Fruit fly (Drosophila melanogaster) whole organism, embryonic: Measurements from ENCODE around the gene Yip1d1.

Source experiments
- Abd-B ChIP-seq: fragments of 200-800 bp; sonication (Bioruptor generic); optimal IDR thresholded peaks from 2 replicates; lab custom pipeline; 2018; ENCODE audit warnings: missing biosample characterization, mild to moderate bottlenecking, missing genetic modification characterization, moderate library complexity
- Atf6 ChIP-seq: fragments of 200-800 bp; sonication (Bioruptor generic); IDR thresholded peaks from 2 replicates; pipeline ENCODE4 v1.3.6; 2022; ENCODE audit warnings: missing biosample characterization, missing genetic modification characterization
- Awh ChIP-seq: fragments of 200-800 bp; sonication (Bioruptor generic); IDR thresholded peaks from 2 replicates; pipeline ENCODE4, ENCODE4 v1.3.6; 2022; ENCODE audit warnings: missing biosample characterization, missing genetic modification characterization
- Blimp-1 ChIP-seq: fragments of 200-800 bp; sonication (Bioruptor generic); optimal IDR thresholded peaks from 3 replicates; lab custom pipeline; 2018; ENCODE audit warnings: missing biosample characterization, missing genetic modification characterization, mild to moderate bottlenecking, moderate library complexity, missing genetic modification reagents
- CG10654 ChIP-seq: fragments of 200-800 bp; sonication (Bioruptor generic); optimal IDR thresholded peaks from 2 replicates; lab custom pipeline; 2016; ENCODE audit warnings: missing biosample characterization, missing genetic modification characterization
- CG10979 ChIP-seq: fragments of 200-800 bp; sonication (Bioruptor generic); optimal IDR thresholded peaks from 2 replicates; lab custom pipeline; 2018; ENCODE audit warnings: missing biosample characterization, mild to moderate bottlenecking, missing genetic modification characterization, moderate library complexity
- CG11085 ChIP-seq: fragments of 200-800 bp; sonication (Bioruptor generic); IDR thresholded peaks from 2 replicates; pipeline ENCODE4 v1.3.6; 2022; ENCODE audit warnings: missing biosample characterization, missing genetic modification characterization
- CG11247 ChIP-seq: fragments of 200-800 bp; sonication (Bioruptor generic); IDR thresholded peaks from 2 replicates; pipeline ENCODE4 v1.3.6; 2022; ENCODE audit warnings: missing biosample characterization, missing genetic modification characterization
- CG11560 ChIP-seq: fragments of 200-800 bp; sonication (Bioruptor generic); IDR thresholded peaks from 3 replicates; pipeline ENCODE4 v1.3.6; 2022; ENCODE audit warnings: missing biosample characterization, missing genetic modification characterization
- CG1647 ChIP-seq: fragments of 200-800 bp; sonication (Bioruptor generic); optimal IDR thresholded peaks from 3 replicates; lab custom pipeline; 2016; ENCODE audit warnings: missing biosample characterization, missing genetic modification characterization
- CG16813 ChIP-seq: fragments of 200-800 bp; sonication (Bioruptor generic); IDR thresholded peaks from 3 replicates; pipeline ENCODE4 v1.3.6; 2022; ENCODE audit warnings: missing biosample characterization, missing genetic modification characterization; ENCODE audit not compliant: partially characterized antibody
- CG16863 ChIP-seq: fragments of 200-800 bp; sonication (Bioruptor generic); optimal IDR thresholded peaks from 3 replicates; lab custom pipeline; 2016; ENCODE audit warnings: missing biosample characterization, missing genetic modification characterization
- CG2678 ChIP-seq: fragments of 200-800 bp; sonication (Bioruptor generic); optimal IDR thresholded peaks from 3 replicates; lab custom pipeline; 2019; ENCODE audit warnings: missing biosample characterization, mild to moderate bottlenecking, missing genetic modification characterization, moderate library complexity
- CG3726 ChIP-seq: fragments of 200-800 bp; sonication (Bioruptor generic); IDR thresholded peaks from 3 replicates; pipeline ENCODE4, ENCODE4 v1.3.6; 2022; ENCODE audit warnings: missing biosample characterization, missing genetic modification characterization
- CG4730 ChIP-seq: fragments of 200-800 bp; sonication (Bioruptor generic); IDR thresholded peaks from 2 replicates; pipeline ENCODE4 v1.3.6; 2022; ENCODE audit warnings: missing biosample characterization, missing genetic modification characterization
- CG5245 ChIP-seq: fragments of 200-800 bp; sonication (Bioruptor generic); optimal IDR thresholded peaks from 3 replicates; lab custom pipeline; 2016; ENCODE audit warnings: missing biosample characterization, missing genetic modification characterization
- CG7786 ChIP-seq: fragments of 200-800 bp; sonication (Bioruptor generic); optimal IDR thresholded peaks from 2 replicates; lab custom pipeline; 2016; ENCODE audit warnings: missing biosample characterization, missing genetic modification characterization
- CG9817 ChIP-seq: fragments of 200-800 bp; sonication (Bioruptor generic); optimal IDR thresholded peaks from 2 replicates; lab custom pipeline; 2018; ENCODE audit warnings: missing biosample characterization, mild to moderate bottlenecking, missing genetic modification characterization, moderate library complexity
- D ChIP-seq, 2 experiments: fragments of 200-800 bp in 1 of 2; fragments of >200 bp in 1 of 2; sonication (Bioruptor generic) in 1 of 2; optimal IDR thresholded peaks; 2 replicates in 1 of 2; 3 replicates in 1 of 2; lab custom pipeline; 2017; ENCODE audit warnings: mild to moderate bottlenecking in 1 of 2, missing biosample characterization in 1 of 2, missing genetic modification characterization in 1 of 2, missing genetic modification reagents in 1 of 2
- D19A ChIP-seq: fragments of 200-800 bp; optimal IDR thresholded peaks from 3 replicates; lab custom pipeline; 2019; ENCODE audit warnings: missing biosample characterization, mild to moderate bottlenecking, missing genetic modification characterization, moderate library complexity
- Dek ChIP-seq: fragments of 200-800 bp; sonication (Bioruptor generic); optimal IDR thresholded peaks from 3 replicates; lab custom pipeline; 2019; ENCODE audit warnings: missing biosample characterization, mild to moderate bottlenecking, missing genetic modification characterization, moderate library complexity
- Dip2 ChIP-seq: fragments of 200-800 bp; sonication (Bioruptor generic); IDR thresholded peaks from 2 replicates; pipeline ENCODE4 v1.3.6; 2022; ENCODE audit warnings: missing biosample characterization, missing genetic modification characterization
- Dip3 ChIP-seq: fragments of 200-800 bp; sonication (Bioruptor generic); optimal IDR thresholded peaks from 3 replicates; lab custom pipeline; 2016; ENCODE audit warnings: missing biosample characterization, missing genetic modification characterization
- Dll ChIP-seq: fragments of 200-800 bp; sonication (Bioruptor generic); IDR thresholded peaks from 4 replicates; pipeline ENCODE4 v1.3.6; 2022; ENCODE audit warnings: missing biosample characterization, missing genetic modification characterization; ENCODE audit not compliant: partially characterized antibody
- E2f2 ChIP-seq: fragments of 200-800 bp; sonication (Bioruptor generic); IDR thresholded peaks from 2 replicates; pipeline ENCODE4 v1.3.6; 2022; ENCODE audit warnings: missing biosample characterization, missing genetic modification characterization
- Gug ChIP-seq: fragments of 200-800 bp; sonication (Bioruptor generic); IDR thresholded peaks from 4 replicates; pipeline ENCODE4 v1.3.6; 2022; ENCODE audit warnings: missing biosample characterization, missing genetic modification characterization
- Hsf ChIP-seq: fragments of 200-800 bp; sonication (Bioruptor generic); optimal IDR thresholded peaks from 3 replicates; lab custom pipeline; 2016; ENCODE audit warnings: missing biosample characterization, missing genetic modification characterization
- Lpt ChIP-seq: fragments of >200 bp; optimal IDR thresholded peaks from 2 replicates; lab custom pipeline; 2018; ENCODE audit warnings: missing biosample characterization, missing genetic modification characterization
- Neu2 ChIP-seq: fragments of 200-800 bp; sonication (Bioruptor generic); optimal IDR thresholded peaks from 3 replicates; lab custom pipeline; 2016; ENCODE audit warnings: missing biosample characterization, missing genetic modification characterization, borderline replicate concordance
- Nf-YB ChIP-seq: fragments of 200-800 bp; sonication (Bioruptor generic); optimal IDR thresholded peaks from 3 replicates; lab custom pipeline; 2019; ENCODE audit warnings: missing biosample characterization, mild to moderate bottlenecking, missing genetic modification characterization, moderate library complexity
- Opbp ChIP-seq: fragments of 200-800 bp; sonication (Bioruptor generic); IDR thresholded peaks from 3 replicates; pipeline ENCODE4 v1.3.6; 2022; ENCODE audit warnings: missing biosample characterization, missing genetic modification characterization; ENCODE audit not compliant: partially characterized antibody
- Taf1 ChIP-seq: fragments of 200-800 bp; sonication (Bioruptor generic); IDR thresholded peaks from 2 replicates; pipeline ENCODE4 v1.3.6; 2022; ENCODE audit warnings: missing biosample characterization, missing genetic modification characterization
- ab ChIP-seq: fragments of 200-800 bp; sonication (Bioruptor generic); optimal IDR thresholded peaks from 2 replicates; lab custom pipeline; 2016; ENCODE audit warnings: missing biosample characterization, missing genetic modification characterization
- bowl ChIP-seq: fragments of 200-800 bp; sonication (Bioruptor generic); IDR thresholded peaks from 2 replicates; pipeline ENCODE4 v1.3.6; 2022; ENCODE audit warnings: missing biosample characterization, missing genetic modification characterization
- dan ChIP-seq: fragments of 200-800 bp; sonication (Bioruptor generic); IDR thresholded peaks from 2 replicates; pipeline ENCODE4 v1.3.6; 2022; ENCODE audit warnings: missing biosample characterization, missing genetic modification characterization
- dysf ChIP-seq: fragments of 200-800 bp; sonication (Bioruptor generic); IDR thresholded peaks from 3 replicates; pipeline ENCODE4 v1.3.6; 2022; ENCODE audit warnings: missing biosample characterization, missing genetic modification characterization
- fd96Cb ChIP-seq: fragments of 200-800 bp; sonication (Bioruptor generic); optimal IDR thresholded peaks from 2 replicates; lab custom pipeline; 2018; ENCODE audit warnings: missing biosample characterization, mild to moderate bottlenecking, missing genetic modification characterization, moderate library complexity
- gcm ChIP-seq: fragments of 200-800 bp; sonication (Bioruptor generic); optimal IDR thresholded peaks from 2 replicates; lab custom pipeline; 2019; ENCODE audit warnings: missing biosample characterization, mild to moderate bottlenecking, missing genetic modification characterization, moderate library complexity
- gem ChIP-seq: fragments of 200-800 bp; sonication (Bioruptor generic); optimal IDR thresholded peaks from 2 replicates; lab custom pipeline; 2019; ENCODE audit warnings: missing biosample characterization, mild to moderate bottlenecking, missing genetic modification characterization, moderate library complexity
- gt ChIP-seq: fragments of 200-800 bp; sonication (Bioruptor generic); IDR thresholded peaks from 2 replicates; pipeline ENCODE4 v1.3.6; 2022; ENCODE audit warnings: missing biosample characterization, missing genetic modification characterization
- jigr1 ChIP-seq: fragments of 200-800 bp; sonication (Bioruptor generic); IDR thresholded peaks from 3 replicates; pipeline ENCODE4 v1.3.6; 2022; ENCODE audit warnings: missing biosample characterization, missing genetic modification characterization
- ken ChIP-seq: fragments of 200-800 bp; sonication (Bioruptor generic); IDR thresholded peaks from 3 replicates; pipeline ENCODE4 v1.3.6; 2022; ENCODE audit warnings: missing biosample characterization, missing genetic modification characterization
- lola ChIP-seq, 3 experiments: fragments of >200 bp in 2 of 3; fragments of 200-800 bp in 1 of 3; sonication (Bioruptor generic) in 1 of 3; optimal IDR thresholded peaks; 2 replicates each; lab custom pipeline; 2017 to 2019; ENCODE audit warnings: missing biosample characterization in 3 of 3, missing genetic modification characterization in 3 of 3, mild to moderate bottlenecking in 1 of 3, moderate library complexity in 1 of 3
- mam ChIP-seq: fragments of 200-800 bp; sonication (Bioruptor generic); optimal IDR thresholded peaks from 3 replicates; lab custom pipeline; 2016; ENCODE audit warnings: missing biosample characterization, missing genetic modification characterization
- p53 ChIP-seq: fragments of 200-800 bp; sonication (Bioruptor generic); optimal IDR thresholded peaks from 2 replicates; lab custom pipeline; 2016; ENCODE audit warnings: missing biosample characterization, missing genetic modification characterization
- pnt ChIP-seq: fragments of 200-800 bp; sonication (Bioruptor generic); optimal IDR thresholded peaks from 3 replicates; lab custom pipeline; 2016; ENCODE audit warnings: missing biosample characterization, missing genetic modification characterization
- sna ChIP-seq: fragments of 200-800 bp; sonication (Bioruptor generic); IDR thresholded peaks from 2 replicates; pipeline ENCODE4 v1.3.6; 2022; ENCODE audit warnings: missing biosample characterization, missing genetic modification characterization; ENCODE audit not compliant: partially characterized antibody
- wek ChIP-seq: fragments of 200-800 bp; sonication (Bioruptor generic); optimal IDR thresholded peaks from 3 replicates; lab custom pipeline; 2018; ENCODE audit warnings: missing biosample characterization, mild to moderate bottlenecking, missing genetic modification characterization, moderate library complexity

Gene Yip1d1

dm6 chr2L:13004059-13004870 is 3.8 kb upstream of the Yip1d1 start, which contains the start of the genes Vha68-1 and mTor (continued):
- TF ChIP-seq CG1647 (GFP tag; lab: Kevin White, UChicago) (peak; percentile 50), Dek (tag; lab: Kevin White, UChicago) (peak; percentile 82), CG16813 (GFP tag; lab: Robert Waterston, UW) (peak; percentile 91), ken (GFP tag; lab: Robert Waterston, UW) (peak; percentile 79), ab (GFP tag; lab: Kevin White, UChicago) (peak; percentile 55), sna (peak; percentile 81), Taf1 (peak; percentile 58; the same call in 1 of the 2 replicates), Hsf (GFP tag; lab: Kevin White, UChicago) (peak; percentile 80), CG11247 (GFP tag; lab: Robert Waterston, UW) (peak; percentile 81), CG10654 (peak; percentile 78), mam (GFP tag; lab: Kevin White, UChicago) (peak; percentile 90), CG7786 (GFP tag; lab: Kevin White, UChicago) (peak; percentile 78), Dip3 (GFP tag; lab: Kevin White, UChicago) (no peak), Neu2 (GFP tag; lab: Kevin White, UChicago) (no peak), bowl (GFP tag; lab: Robert Waterston, UW) (no peak), pnt (GFP tag; lab: Kevin White, UChicago) (peak; percentile 75), E2f2 (GFP tag; lab: Robert Waterston, UW) (peak; percentile 58), CG5245 (GFP tag; lab: Kevin White, UChicago) (peak; percentile 60), CG3726 (GFP tag; lab: Robert Waterston, UW) (peak; percentile 46; the same call in 1 of the 3 replicates), gem (peak; percentile 91), Awh (GFP tag; lab: Robert Waterston, UW) (0 out of 2 replicates have a peak, but pooled peaks have one; percentile 48), p53 (GFP tag; lab: Kevin White, UChicago) (peak; percentile 36), wek (GFP tag; lab: Kevin White, UChicago) (no peak), lola (GFP tag; optimal IDR thresholded peaks at IDR 0.05; lab: Kevin White, UChicago) (peak in 1 of 3 experiments; percentile 70), D (optimal IDR thresholded peaks at IDR 0.05; lab: Kevin White, UChicago) (no peak), D (GFP tag; optimal IDR thresholded peaks at IDR 0.05; lab: Kevin White, UChicago) (peak; percentile 42), Abd-B (GFP tag; lab: Kevin White, UChicago) (peak; percentile 90), Blimp-1 (GFP tag; lab: Kevin White, UChicago) (no peak), CG9817 (tag; lab: Kevin White, UChicago) (peak; percentile 86), CG4730 (GFP tag; lab: Robert Waterston, UW) (peak; percentile 65), jigr1 (GFP tag; lab: Robert Waterston, UW) (peak; percentile 85), Gug (GFP tag; lab: Robert Waterston, UW) (peak; percentile 85), CG11560 (tag; lab: Robert Waterston, UW) (peak; percentile 63; the same call in 1 of the 3 replicates), Lpt (GFP tag; lab: Kevin White, UChicago) (no peak), gcm (GFP tag; lab: Kevin White, UChicago) (no peak), D19A (tag; lab: Kevin White, UChicago) (no peak), dysf (GFP tag; lab: Robert Waterston, UW) (peak; percentile 86), Dip2 (GFP tag; lab: Robert Waterston, UW) (no peak), Nf-YB (GFP tag; lab: Kevin White, UChicago) (no peak), Dll (GFP tag; lab: Robert Waterston, UW) (peak; percentile 87), CG2678 (tag; lab: Kevin White, UChicago) (no peak), Atf6 (GFP tag; lab: Robert Waterston, UW) (peak; percentile 47; the same call in 1 of the 2 replicates), CG11085 (GFP tag; lab: Robert Waterston, UW) (peak; percentile 56; the same call in 1 of the 2 replicates), CG16863 (peak; percentile 63), fd96Cb (tag; lab: Kevin White, UChicago) (peak; percentile 77), gt (GFP tag; lab: Robert Waterston, UW) (no peak), dan (GFP tag; lab: Robert Waterston, UW) (no peak), Opbp (GFP tag; lab: Robert Waterston, UW) (peak; percentile 82), CG10979 (tag; lab: Kevin White, UChicago) (peak; percentile 61)
